Fruit fly (Drosophila melanogaster) whole organism, embryonic: ENCODE measurements around the gene CG42792.

Source experiments
- Atf3 ChIP-seq: fragments of 200-800 bp; sonication (Bioruptor generic); optimal IDR thresholded peaks from 3 replicates; lab custom pipeline; 2016; ENCODE audit warnings: missing biosample characterization, missing genetic modification characterization
- BEAF-32 ChIP-seq: fragments of 200-800 bp; sonication (Bioruptor generic); optimal IDR thresholded peaks from 3 replicates; lab custom pipeline; 2017; ENCODE audit warnings: missing biosample characterization, missing genetic modification characterization, mild to moderate bottlenecking, moderate library complexity, missing genetic modification reagents
- CG10209 ChIP-seq: fragments of 200-800 bp; sonication (Bioruptor generic); optimal IDR thresholded peaks from 3 replicates; lab custom pipeline; 2017; ENCODE audit warnings: missing biosample characterization, mild to moderate bottlenecking, missing genetic modification characterization, missing genetic modification reagents
- CG10979 ChIP-seq: fragments of 200-800 bp; sonication (Bioruptor generic); optimal IDR thresholded peaks from 2 replicates; lab custom pipeline; 2018; ENCODE audit warnings: missing biosample characterization, mild to moderate bottlenecking, missing genetic modification characterization, moderate library complexity
- CG11093 ChIP-seq: fragments of 200-800 bp; sonication (Bioruptor generic); IDR thresholded peaks from 3 replicates; pipeline ENCODE4 v1.3.6; 2022; ENCODE audit warnings: missing biosample characterization, missing genetic modification characterization
- CG12236 ChIP-seq: fragments of 200-800 bp; sonication (Bioruptor generic); optimal IDR thresholded peaks from 2 replicates; lab custom pipeline; 2016; ENCODE audit warnings: missing biosample characterization, missing genetic modification characterization
- CG12769 ChIP-seq: fragments of 200-800 bp; sonication (Bioruptor generic); optimal IDR thresholded peaks from 2 replicates; lab custom pipeline; 2019; ENCODE audit warnings: missing biosample characterization, mild to moderate bottlenecking, missing genetic modification characterization, moderate library complexity
- CG15601 ChIP-seq: fragments of 200-800 bp; sonication (Bioruptor generic); optimal IDR thresholded peaks from 3 replicates; lab custom pipeline; 2019; ENCODE audit warnings: missing biosample characterization, mild to moderate bottlenecking, missing genetic modification characterization, moderate library complexity
- CG1603 ChIP-seq: fragments of 200-800 bp; sonication (Bioruptor generic); optimal IDR thresholded peaks from 2 replicates; lab custom pipeline; 2019; ENCODE audit warnings: missing biosample characterization, mild to moderate bottlenecking, missing genetic modification characterization, moderate library complexity
- CG16813 ChIP-seq: fragments of 200-800 bp; sonication (Bioruptor generic); IDR thresholded peaks from 3 replicates; pipeline ENCODE4 v1.3.6; 2022; ENCODE audit warnings: missing biosample characterization, missing genetic modification characterization; ENCODE audit not compliant: partially characterized antibody
- CG16815 ChIP-seq: fragments of 200-800 bp; sonication (Bioruptor generic); optimal IDR thresholded peaks from 3 replicates; lab custom pipeline; 2017; ENCODE audit warnings: missing biosample characterization, mild to moderate bottlenecking, missing genetic modification characterization
- CG18262 ChIP-seq: fragments of 200-800 bp; optimal IDR thresholded peaks from 3 replicates; lab custom pipeline; 2019; ENCODE audit warnings: missing biosample characterization, mild to moderate bottlenecking, missing genetic modification characterization, moderate library complexity
- CG18764 ChIP-seq: fragments of 200-800 bp; sonication (Bioruptor generic); optimal IDR thresholded peaks from 3 replicates; lab custom pipeline; 2016; ENCODE audit warnings: missing biosample characterization, missing genetic modification characterization
- CG2129 ChIP-seq: fragments of 200-800 bp; sonication (Bioruptor generic); IDR thresholded peaks from 2 replicates; pipeline ENCODE4 v1.3.6; 2022; ENCODE audit warnings: missing biosample characterization, missing genetic modification characterization; ENCODE audit not compliant: partially characterized antibody
- CG3065 ChIP-seq: fragments of 200-800 bp; sonication (Bioruptor generic); optimal IDR thresholded peaks from 2 replicates; lab custom pipeline; 2016; ENCODE audit warnings: missing biosample characterization, missing genetic modification characterization
- CG3726 ChIP-seq: fragments of 200-800 bp; sonication (Bioruptor generic); IDR thresholded peaks from 3 replicates; pipeline ENCODE4, ENCODE4 v1.3.6; 2022; ENCODE audit warnings: missing biosample characterization, missing genetic modification characterization
- CG42726 ChIP-seq: fragments of 200-800 bp; sonication (Bioruptor generic); IDR thresholded peaks from 2 replicates; pipeline ENCODE4 v1.3.6; 2022; ENCODE audit warnings: missing biosample characterization, missing genetic modification characterization; ENCODE audit not compliant: partially characterized antibody
- CG4282 ChIP-seq: fragments of 200-800 bp; sonication (Bioruptor generic); optimal IDR thresholded peaks from 2 replicates; lab custom pipeline; 2016; ENCODE audit warnings: missing biosample characterization, missing genetic modification characterization
- CG5245 ChIP-seq: fragments of 200-800 bp; sonication (Bioruptor generic); optimal IDR thresholded peaks from 3 replicates; lab custom pipeline; 2016; ENCODE audit warnings: missing biosample characterization, missing genetic modification characterization
- CG6654 ChIP-seq: fragments of 200-800 bp; sonication (Bioruptor generic); optimal IDR thresholded peaks from 2 replicates; lab custom pipeline; 2017; ENCODE audit warnings: missing biosample characterization, mild to moderate bottlenecking, missing genetic modification characterization
- CG9609 ChIP-seq: fragments of 200-800 bp; sonication (Bioruptor generic); optimal IDR thresholded peaks from 3 replicates; lab custom pipeline; 2016; ENCODE audit warnings: missing biosample characterization, missing genetic modification characterization
- CHES-1-like ChIP-seq: fragments of 200-800 bp; sonication (Bioruptor generic); optimal IDR thresholded peaks from 2 replicates; lab custom pipeline; 2016; ENCODE audit warnings: missing biosample characterization, missing genetic modification characterization
- Dad ChIP-seq: fragments of 200-800 bp; sonication (Bioruptor generic); optimal IDR thresholded peaks from 3 replicates; lab custom pipeline; 2016; ENCODE audit warnings: missing biosample characterization, missing genetic modification characterization
- ERR ChIP-seq: fragments of 200-800 bp; sonication (Bioruptor generic); optimal IDR thresholded peaks from 2 replicates; lab custom pipeline; 2016; ENCODE audit warnings: missing biosample characterization, missing genetic modification characterization
- HLH54F ChIP-seq: fragments of 200-800 bp; sonication (Bioruptor generic); optimal IDR thresholded peaks from 3 replicates; lab custom pipeline; 2016; ENCODE audit warnings: missing biosample characterization, missing genetic modification characterization
- HmgZ ChIP-seq: fragments of 200-800 bp; sonication (Bioruptor generic); optimal IDR thresholded peaks from 2 replicates; lab custom pipeline; 2018; ENCODE audit warnings: missing biosample characterization, mild to moderate bottlenecking, missing genetic modification characterization
- MBD-R2 ChIP-seq: fragments of 200-800 bp; sonication (Bioruptor generic); IDR thresholded peaks from 2 replicates; pipeline ENCODE4 v1.3.6; 2022; ENCODE audit warnings: missing biosample characterization, missing genetic modification characterization
- NC2α ChIP-seq: fragments of 200-800 bp; sonication (Bioruptor generic); optimal IDR thresholded peaks from 2 replicates; lab custom pipeline; 2016; ENCODE audit warnings: missing biosample characterization, missing genetic modification characterization
- Neu2 ChIP-seq: fragments of 200-800 bp; sonication (Bioruptor generic); optimal IDR thresholded peaks from 3 replicates; lab custom pipeline; 2016; ENCODE audit warnings: missing biosample characterization, missing genetic modification characterization, borderline replicate concordance
- PHDP ChIP-seq: fragments of 200-800 bp; sonication (Bioruptor generic); optimal IDR thresholded peaks from 3 replicates; lab custom pipeline; 2018; ENCODE audit warnings: missing biosample characterization, mild to moderate bottlenecking, missing genetic modification characterization, moderate library complexity
- Poxn ChIP-seq: fragments of 200-800 bp; sonication (Bioruptor generic); IDR thresholded peaks from 2 replicates; pipeline ENCODE4 v1.3.6; 2022; ENCODE audit warnings: missing biosample characterization, missing genetic modification characterization
- Scr ChIP-seq: fragments of 200-800 bp; sonication (Bioruptor generic); IDR thresholded peaks from 2 replicates; pipeline ENCODE4 v1.3.6; 2022; ENCODE audit warnings: missing biosample characterization, missing genetic modification characterization; ENCODE audit not compliant: partially characterized antibody
- Taf1 ChIP-seq: fragments of 200-800 bp; sonication (Bioruptor generic); IDR thresholded peaks from 2 replicates; pipeline ENCODE4 v1.3.6; 2022; ENCODE audit warnings: missing biosample characterization, missing genetic modification characterization
- chif ChIP-seq, 2 experiments: fragments of 200-800 bp; sonication (Bioruptor generic); optimal IDR thresholded peaks; 3 replicates each; lab custom pipeline; 2016; ENCODE audit warnings: missing biosample characterization in 2 of 2, missing genetic modification characterization in 2 of 2
- chm ChIP-seq: fragments of 200-800 bp; sonication (Bioruptor generic); IDR thresholded peaks from 2 replicates; pipeline ENCODE4 v1.3.6; 2022; ENCODE audit warnings: missing biosample characterization, missing genetic modification characterization
- crc ChIP-seq: fragments of 200-800 bp; sonication (Bioruptor generic); optimal IDR thresholded peaks from 2 replicates; lab custom pipeline; 2016; ENCODE audit warnings: missing biosample characterization, missing genetic modification characterization
- crol ChIP-seq: fragments of 200-800 bp; sonication (Bioruptor generic); IDR thresholded peaks from 2 replicates; pipeline ENCODE4 v1.3.6; 2022; ENCODE audit warnings: missing biosample characterization, missing genetic modification characterization
- dmrt11E ChIP-seq: fragments of 200-800 bp; sonication (Bioruptor generic); optimal IDR thresholded peaks from 3 replicates; lab custom pipeline; 2018; ENCODE audit warnings: missing biosample characterization, mild to moderate bottlenecking, missing genetic modification characterization, moderate library complexity
- dpn ChIP-seq, 2 experiments: fragments of 200-800 bp; sonication (Bioruptor generic); optimal IDR thresholded peaks; 3 replicates each; lab custom pipeline; 2016; ENCODE audit warnings: missing biosample characterization in 2 of 2, missing genetic modification characterization in 2 of 2
- eve ChIP-seq, 2 experiments: fragments of >200 bp; optimal IDR thresholded peaks; 2 replicates each; lab custom pipeline; 2017; ENCODE audit warnings: missing biosample characterization in 2 of 2, missing genetic modification characterization in 2 of 2
- eyg ChIP-seq: fragments of 200-800 bp; sonication (Bioruptor generic); optimal IDR thresholded peaks from 3 replicates; lab custom pipeline; 2016; ENCODE audit warnings: missing biosample characterization, missing genetic modification characterization
- fd102C ChIP-seq: fragments of 200-800 bp; sonication (Bioruptor generic); optimal IDR thresholded peaks from 2 replicates; lab custom pipeline; 2018; ENCODE audit warnings: missing biosample characterization, mild to moderate bottlenecking, missing genetic modification characterization, moderate library complexity
- hb ChIP-seq: fragments of 200-800 bp; sonication (Bioruptor generic); IDR thresholded peaks from 3 replicates; pipeline ENCODE4 v1.3.6; 2022; ENCODE audit warnings: missing biosample characterization, missing genetic modification characterization; ENCODE audit not compliant: partially characterized antibody
- insv ChIP-seq, 2 experiments: fragments of 200-800 bp; sonication (Bioruptor generic); optimal IDR thresholded peaks; 3 replicates each; lab custom pipeline; 2016 to 2018; ENCODE audit warnings: missing biosample characterization in 2 of 2, missing genetic modification characterization in 2 of 2
- klu ChIP-seq: fragments of 200-800 bp; sonication (Bioruptor generic); IDR thresholded peaks from 2 replicates; pipeline ENCODE4 v1.3.6; 2022; ENCODE audit warnings: missing biosample characterization, missing genetic modification characterization
- lbe ChIP-seq: fragments of 200-800 bp; sonication (Bioruptor generic); optimal IDR thresholded peaks from 2 replicates; lab custom pipeline; 2016; ENCODE audit warnings: missing biosample characterization, mild to moderate bottlenecking, missing genetic modification characterization
- lola ChIP-seq, 3 experiments: fragments of >200 bp in 2 of 3; fragments of 200-800 bp in 1 of 3; sonication (Bioruptor generic) in 1 of 3; optimal IDR thresholded peaks; 2 replicates each; lab custom pipeline; 2017 to 2019; ENCODE audit warnings: missing biosample characterization in 3 of 3, missing genetic modification characterization in 3 of 3, mild to moderate bottlenecking in 1 of 3, moderate library complexity in 1 of 3
- prd ChIP-seq, 3 experiments: fragments of >200 bp in 2 of 3; fragments of 200-800 bp in 1 of 3; sonication (Bioruptor generic) in 1 of 3; optimal IDR thresholded peaks in 2 of 3; IDR thresholded peaks in 1 of 3; 2 replicates in 2 of 3; 3 replicates in 1 of 3; pipeline versions ENCODE4 v1.3.6 to Lab custom; 2017 to 2022; ENCODE audit warnings: missing biosample characterization in 1 of 3, missing genetic modification characterization in 1 of 3
- sd ChIP-seq: fragments of 200-800 bp; sonication (Bioruptor generic); optimal IDR thresholded peaks from 3 replicates; lab custom pipeline; 2018; ENCODE audit warnings: missing biosample characterization, mild to moderate bottlenecking, missing genetic modification characterization, moderate library complexity
- tgo ChIP-seq: fragments of 200-800 bp; sonication (Bioruptor generic); IDR thresholded peaks from 3 replicates; pipeline ENCODE4 v1.3.6; 2022; ENCODE audit warnings: missing biosample characterization, missing genetic modification characterization

Gene CG42792

DNA sequence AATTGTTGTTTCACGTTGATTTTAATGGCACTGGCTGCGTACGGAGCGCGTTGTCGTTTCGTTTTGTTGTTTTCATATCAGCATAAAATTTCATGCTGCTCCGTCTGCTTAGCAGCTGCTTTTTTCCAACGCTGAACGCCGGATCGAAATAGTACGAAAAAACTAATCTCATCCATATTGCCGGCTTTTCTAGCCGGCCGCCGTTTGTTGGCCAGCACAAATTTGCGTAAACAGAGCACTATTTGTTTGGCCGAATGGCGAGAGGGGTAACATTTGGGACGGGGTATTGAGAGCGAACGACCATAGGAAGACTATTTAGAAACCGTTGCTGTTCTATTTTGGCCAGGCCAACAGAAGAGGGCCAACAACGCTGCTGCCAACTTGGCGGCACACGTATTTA, 44.6 kb upstream of the CG42792 start (continued):
- TF ChIP-seq hb, result no peak
- no peak for TF ChIP-seq MBD-R2 (GFP tag; lab: Robert Waterston, UW)
- TF ChIP-seq Scr (GFP tag; lab: Robert Waterston, UW), result no peak
- no peak for TF ChIP-seq crc (GFP tag; lab: Kevin White, UChicago)
- no peak for TF ChIP-seq CG6654 (GFP tag; lab: Kevin White, UChicago)
- TF ChIP-seq CG11093 (GFP tag; lab: Robert Waterston, UW), result no peak
- no peak for TF ChIP-seq eve (GFP tag; optimal IDR thresholded peaks at IDR 0.05; lab: Kevin White, UChicago)
- no peak for TF ChIP-seq Neu2 (GFP tag; lab: Kevin White, UChicago)
- TF ChIP-seq lbe (GFP tag; lab: Kevin White, UChicago), result no peak
- peak; percentile 4 for TF ChIP-seq CG1603 (tag; lab: Kevin White, UChicago)
- TF ChIP-seq eyg (GFP tag; lab: Kevin White, UChicago), result no peak
- no peak for TF ChIP-seq insv (GFP tag; optimal IDR thresholded peaks at IDR 0.05; lab: Kevin White, UChicago)
- no peak for TF ChIP-seq fd102C (GFP tag; lab: Kevin White, UChicago)
- no peak for TF ChIP-seq ERR (GFP tag; lab: Kevin White, UChicago)
- no peak for TF ChIP-seq HLH54F
- peak; percentile 64 for TF ChIP-seq HmgZ
- no peak for TF ChIP-seq CG3726 (GFP tag; lab: Robert Waterston, UW)
- no peak for TF ChIP-seq klu (GFP tag; lab: Robert Waterston, UW)
- TF ChIP-seq CG42726 (GFP tag; lab: Robert Waterston, UW), result no peak
- TF ChIP-seq Atf3 (GFP tag; lab: Kevin White, UChicago), result no peak
- TF ChIP-seq lola (GFP tag; optimal IDR thresholded peaks at IDR 0.05; lab: Kevin White, UChicago), result no peak
- no peak for TF ChIP-seq CG3065
- no peak for TF ChIP-seq CG18764 (GFP tag; lab: Kevin White, UChicago)
- no peak for TF ChIP-seq PHDP (tag; lab: Kevin White, UChicago)
- TF ChIP-seq BEAF-32 (GFP tag; lab: Kevin White, UChicago), result no peak
- TF ChIP-seq CG12769 (tag; lab: Kevin White, UChicago), result peak; percentile 87
- no peak for TF ChIP-seq CG5245 (GFP tag; lab: Kevin White, UChicago)
- peak; percentile 86 for TF ChIP-seq crol (GFP tag; lab: Robert Waterston, UW)
- no peak for TF ChIP-seq chif (GFP tag; optimal IDR thresholded peaks at IDR 0.05; lab: Kevin White, UChicago)
- no peak for TF ChIP-seq Poxn (GFP tag; lab: Robert Waterston, UW)
- TF ChIP-seq dpn (GFP tag; optimal IDR thresholded peaks at IDR 0.05; lab: Kevin White, UChicago), result no peak
- no peak for TF ChIP-seq CG18262 (tag; lab: Kevin White, UChicago)
- TF ChIP-seq Dad, result no peak
- TF ChIP-seq CG12236 (GFP tag; lab: Kevin White, UChicago), result no peak
- no peak for TF ChIP-seq dmrt11E (tag; lab: Kevin White, UChicago)
- TF ChIP-seq CG10209 (GFP tag; lab: Kevin White, UChicago), result peak; percentile 19
- TF ChIP-seq CG15601, result no peak
- TF ChIP-seq CG16815 (GFP tag; lab: Kevin White, UChicago), result no peak
- no peak for TF ChIP-seq Taf1 (GFP tag; lab: Robert Waterston, UW)
- TF ChIP-seq CG10979 (tag; lab: Kevin White, UChicago), result no peak
- TF ChIP-seq CG2129 (GFP tag; lab: Robert Waterston, UW), result no peak
- TF ChIP-seq chm (GFP tag; lab: Robert Waterston, UW), result no peak; the same call in 1 of the 2 replicates
- TF ChIP-seq NC2α (GFP tag; lab: Kevin White, UChicago), result no peak
- peak; percentile 87 for TF ChIP-seq sd
- TF ChIP-seq CG4282, result no peak
- TF ChIP-seq prd (optimal IDR thresholded peaks at IDR 0.05; lab: Kevin White, UChicago), result no peak
- no peak for TF ChIP-seq prd (GFP tag; IDR thresholded peaks at IDR 0.05; lab: Robert Waterston, UW)
- TF ChIP-seq tgo (GFP tag; lab: Robert Waterston, UW), result no peak
- no peak for TF ChIP-seq CG16813 (GFP tag; lab: Robert Waterston, UW)
- TF ChIP-seq CG9609 (GFP tag; lab: Kevin White, UChicago), result no peak
- TF ChIP-seq CHES-1-like (GFP tag; lab: Kevin White, UChicago), result peak; percentile 35
